Worm (Caenorhabditis elegans) whole organism, L1 larva: Measurements from ENCODE around the gene nhr-152.

ENCODE experiments used
- ama-1 ChIP-seq: fragments of 150-350 bp; optimal IDR thresholded peaks from 2 replicates; lab custom pipeline; 2014
- blmp-1 ChIP-seq: fragments of 150-350 bp; optimal IDR thresholded peaks from 2 replicates; lab custom pipeline; 2014; ENCODE audit warnings: missing biosample characterization, missing genetic modification characterization
- ceh-63 ChIP-seq: fragments of 200-800 bp; sonication (Bioruptor generic); optimal IDR thresholded peaks from 2 replicates; lab custom pipeline; 2018; ENCODE audit warnings: mild to moderate bottlenecking, missing genetic modification characterization, missing compliant biosample characterization
- ceh-8 ChIP-seq: fragments of 200-800 bp; sonication (Bioruptor generic); optimal IDR thresholded peaks from 2 replicates; lab custom pipeline; 2018; ENCODE audit warnings: mild to moderate bottlenecking, missing genetic modification characterization, moderate library complexity, missing compliant biosample characterization
- ceh-88 ChIP-seq: fragments of 200-800 bp; sonication (Bioruptor generic); IDR thresholded peaks from 2 replicates; pipeline ENCODE4 v1.3.6; 2022; ENCODE audit warnings: missing genetic modification characterization, missing compliant biosample characterization
- ces-1 ChIP-seq: fragments of 150-350 bp; optimal IDR thresholded peaks from 2 replicates; lab custom pipeline; 2014; ENCODE audit warnings: missing biosample characterization, missing genetic modification reagents, missing genetic modification characterization
- dsc-1 ChIP-seq: sonication (generic microtip); optimal IDR thresholded peaks from 2 replicates; lab custom pipeline; 2016; ENCODE audit warnings: mild to moderate bottlenecking, missing genetic modification characterization, missing compliant biosample characterization
- efl-1 ChIP-seq, 4 experiments: fragments of 150-350 bp; optimal IDR thresholded peaks in 3 of 4; peaks in 1 of 4; 1 replicate in 1 of 4; 2 replicates in 3 of 4; lab custom pipeline; 2014; ENCODE audit warnings: missing biosample characterization in 2 of 4, missing genetic modification characterization in 2 of 4, missing genetic modification reagents in 2 of 4
- elt-2 ChIP-seq: sonication (generic microtip); optimal IDR thresholded peaks from 2 replicates; lab custom pipeline; 2016; ENCODE audit warnings: missing genetic modification characterization, mild to moderate bottlenecking, inconsistent platforms, missing compliant biosample characterization, missing genetic modification reagents
- elt-3 ChIP-seq, 6 experiments: fragments of 150-350 bp in 1 of 6; sonication (generic microtip); optimal IDR thresholded peaks; 2 replicates each; lab custom pipeline; 2017 to 2018; ENCODE audit warnings: missing biosample characterization in 6 of 6, missing genetic modification characterization in 6 of 6, inconsistent platforms in 1 of 6
- fkh-10 ChIP-seq: sonication (generic microtip); optimal IDR thresholded peaks from 2 replicates; lab custom pipeline; 2017; ENCODE audit warnings: missing biosample characterization, missing genetic modification reagents, missing genetic modification characterization
- fkh-4 ChIP-seq: sonication (generic microtip); optimal IDR thresholded peaks from 2 replicates; lab custom pipeline; 2016; ENCODE audit warnings: missing compliant biosample characterization, missing genetic modification characterization, borderline replicate concordance
- fkh-8 ChIP-seq: sonication (generic microtip); optimal IDR thresholded peaks from 2 replicates; lab custom pipeline; 2016; ENCODE audit warnings: mild to moderate bottlenecking, missing genetic modification characterization, missing compliant biosample characterization
- fos-1 ChIP-seq: fragments of 150-350 bp; optimal IDR thresholded peaks from 2 replicates; lab custom pipeline; 2014; ENCODE audit warnings: missing biosample characterization, missing genetic modification characterization
- lir-3 ChIP-seq: sonication (generic microtip); optimal IDR thresholded peaks from 2 replicates; lab custom pipeline; 2016; ENCODE audit warnings: mild to moderate bottlenecking, missing genetic modification characterization, moderate library complexity, missing compliant biosample characterization; ENCODE audit not compliant: poor library complexity
- mab-9 ChIP-seq: fragments of 200-800 bp; sonication (Bioruptor generic); IDR thresholded peaks from 2 replicates; pipeline ENCODE4 v1.3.6; 2022; ENCODE audit warnings: missing genetic modification reagents, missing genetic modification characterization, missing compliant biosample characterization
- mdl-1 ChIP-seq, 2 experiments: fragments of 150-350 bp; optimal IDR thresholded peaks; 2 replicates each; lab custom pipeline; 2014 to 2017; ENCODE audit warnings: missing biosample characterization in 2 of 2, missing genetic modification characterization in 2 of 2, inconsistent platforms in 1 of 2
- mep-1 ChIP-seq: fragments of 150-350 bp; optimal IDR thresholded peaks from 2 replicates; lab custom pipeline; 2014; ENCODE audit warnings: missing biosample characterization, missing genetic modification characterization
- nhr-11 ChIP-seq: fragments of 150-350 bp; optimal IDR thresholded peaks from 2 replicates; lab custom pipeline; 2014; ENCODE audit warnings: missing biosample characterization, missing genetic modification characterization
- nhr-19 ChIP-seq: fragments of 200-800 bp; sonication (Bioruptor generic); conservative IDR thresholded peaks from 2 replicates; pipeline ENCODE4 v1.3.6; 2022; ENCODE audit warnings: missing genetic modification characterization, missing compliant biosample characterization
- nhr-20 ChIP-seq: sonication (generic microtip); optimal IDR thresholded peaks from 2 replicates; lab custom pipeline; 2016; ENCODE audit warnings: mild to moderate bottlenecking, missing genetic modification characterization, missing compliant biosample characterization
- nhr-47 ChIP-seq: sonication (generic microtip); optimal IDR thresholded peaks from 2 replicates; lab custom pipeline; 2016; ENCODE audit warnings: mild to moderate bottlenecking, missing genetic modification characterization, moderate library complexity, missing compliant biosample characterization
- nhr-71 ChIP-seq: sonication (generic microtip); optimal IDR thresholded peaks from 2 replicates; lab custom pipeline; 2016; ENCODE audit warnings: mild to moderate bottlenecking, missing genetic modification characterization, moderate library complexity, missing compliant biosample characterization
- nhr-84 ChIP-seq: sonication (generic microtip); optimal IDR thresholded peaks from 2 replicates; lab custom pipeline; 2017; ENCODE audit warnings: missing biosample characterization, missing genetic modification characterization
- nhr-85 ChIP-seq: sonication (generic microtip); peaks from one replicate; lab custom pipeline; 2016; ENCODE audit warnings: missing genetic modification characterization, inconsistent platforms, missing compliant biosample characterization
- nhr-90 ChIP-seq: sonication (generic microtip); optimal IDR thresholded peaks from 2 replicates; lab custom pipeline; 2016; ENCODE audit warnings: mild to moderate bottlenecking, missing genetic modification characterization, missing compliant biosample characterization; ENCODE audit not compliant: poor library complexity
- pax-3 ChIP-seq: fragments of 200-800 bp; sonication (Bioruptor generic); optimal IDR thresholded peaks from 2 replicates; lab custom pipeline; 2018; ENCODE audit warnings: mild to moderate bottlenecking, missing genetic modification characterization, moderate library complexity, missing compliant biosample characterization
- rnt-1 ChIP-seq: sonication (generic microtip); optimal IDR thresholded peaks from 2 replicates; lab custom pipeline; 2016; ENCODE audit warnings: mild to moderate bottlenecking, missing genetic modification characterization, moderate library complexity, missing compliant biosample characterization
- sup-37 ChIP-seq: fragments of 200-800 bp; sonication (Bioruptor generic); optimal IDR thresholded peaks from 2 replicates; lab custom pipeline; 2018; ENCODE audit warnings: mild to moderate bottlenecking, missing genetic modification characterization, missing compliant biosample characterization
- unc-62 ChIP-seq: fragments of 150-350 bp; optimal IDR thresholded peaks from 2 replicates; lab custom pipeline; 2014; ENCODE audit warnings: missing biosample characterization, missing genetic modification reagents, missing genetic modification characterization
- unc-86 ChIP-seq: sonication (generic microtip); optimal IDR thresholded peaks from 2 replicates; lab custom pipeline; 2016; ENCODE audit warnings: missing genetic modification characterization, missing compliant biosample characterization
- zag-1 ChIP-seq: fragments of 150-350 bp; optimal IDR thresholded peaks from 2 replicates; lab custom pipeline; 2014; ENCODE audit warnings: missing biosample characterization, missing genetic modification characterization

Gene nhr-152

DNA sequence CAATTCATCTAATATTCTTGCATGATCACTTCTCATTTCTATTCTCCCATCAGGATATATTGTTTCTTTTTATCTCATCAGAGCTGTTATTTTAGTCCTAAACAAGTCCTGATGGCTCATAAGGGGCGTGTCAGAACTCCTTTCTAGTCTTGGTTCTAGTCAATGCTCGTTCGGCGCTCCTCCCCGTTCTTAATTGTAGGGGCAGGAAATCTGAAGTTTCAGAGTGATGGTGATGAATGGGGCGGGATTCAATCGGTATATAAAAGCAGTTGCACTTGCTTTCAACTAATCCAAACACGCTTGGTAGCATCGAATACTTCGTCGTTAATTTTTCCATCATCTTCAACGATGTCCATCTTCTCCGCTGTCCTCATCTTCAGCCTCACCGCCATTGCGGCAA, 13.9 kb upstream of the nhr-152 start, which contains the start of gene C12D5.4:
Gene C12D5.4 (plus strand): TSS at position 301 of the 400 bp plus-strand sequence.
- TF ChIP-seq mep-1, result no peak
- no peak for TF ChIP-seq zag-1
- TF ChIP-seq sup-37 (GFP tag; lab: Kevin White, UChicago), result no peak
- no peak for TF ChIP-seq nhr-90 (tag; lab: Kevin White, UChicago)
- no peak for TF ChIP-seq dsc-1 (tag; lab: Kevin White, UChicago)
- TF ChIP-seq pax-3 (tag; lab: Kevin White, UChicago), result no peak
- no peak for TF ChIP-seq nhr-84 (tag; lab: Kevin White, UChicago)
- TF ChIP-seq nhr-19 (GFP tag; lab: Robert Waterston, UW), result no peak
- no peak for TF ChIP-seq elt-2 (tag; lab: Kevin White, UChicago)
- no peak for TF ChIP-seq nhr-11 (tag; lab: Kevin White, UChicago)
- no peak for TF ChIP-seq blmp-1 (tag; lab: Kevin White, UChicago)
- TF ChIP-seq nhr-85 (tag; lab: Kevin White, UChicago), result no peak

DNA sequence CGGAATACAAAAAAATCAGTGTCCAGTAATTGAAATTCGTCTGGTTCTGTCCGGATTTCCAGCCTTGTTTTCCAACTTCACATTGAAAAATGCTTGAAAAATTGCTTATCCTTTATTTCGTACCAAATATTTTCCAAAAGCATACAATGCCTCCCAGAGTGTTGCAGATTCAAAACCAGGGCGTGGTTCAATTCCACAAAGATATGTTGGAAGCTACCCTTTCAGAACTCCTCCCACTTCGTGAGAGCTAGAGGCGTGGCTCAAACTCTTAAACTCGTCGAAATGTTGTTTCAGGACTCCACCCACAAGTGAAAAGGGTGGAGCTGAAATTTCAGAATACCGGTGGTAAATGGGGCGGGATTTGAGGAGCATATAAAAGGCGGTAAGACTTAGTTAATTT, 10.2 kb upstream of the nhr-152 start, which contains the start of gene C12D5.3:
Gene C12D5.3 (plus strand): TSS at position 301 of the 400 bp plus-strand sequence.
- TF ChIP-seq ceh-8 (GFP tag; lab: Kevin White, UChicago), result no peak
- TF ChIP-seq ces-1, result no peak
- no peak for TF ChIP-seq fkh-10 (GFP tag; lab: Kevin White, UChicago)
- no peak for TF ChIP-seq ama-1 (lab: Kevin White, UChicago)
- TF ChIP-seq fos-1 (tag; lab: Kevin White, UChicago), result no peak
- TF ChIP-seq fkh-4 (tag; lab: Kevin White, UChicago), result no peak

DNA sequence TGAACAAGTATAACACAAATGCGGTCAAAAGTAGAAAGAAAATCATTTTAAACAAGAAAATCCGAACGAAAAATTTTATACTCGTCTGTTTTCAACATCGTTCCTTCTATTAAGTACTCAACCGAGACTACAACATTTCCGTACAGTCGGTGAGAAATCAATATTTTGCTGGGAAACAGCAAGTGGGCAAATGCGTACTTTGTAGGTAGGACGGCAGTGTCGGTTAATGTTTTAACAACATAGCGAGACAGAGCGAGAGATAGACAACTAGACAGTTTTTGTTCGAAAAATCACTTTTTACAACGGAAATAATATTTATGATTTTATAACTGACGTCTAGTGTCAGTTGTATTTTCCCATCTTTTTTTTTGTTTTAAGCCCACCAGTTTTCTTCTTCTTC, 4.8 kb upstream of the nhr-152 start, which contains the start of gene cyp-33A1:
Gene cyp-33A1 (minus strand): TSS at position 72 of the 400 bp plus-strand sequence.
- TF ChIP-seq ceh-63 (GFP tag; lab: Kevin White, UChicago), result no peak
- TF ChIP-seq blmp-1 (tag; lab: Kevin White, UChicago), result peak; percentile 50
- no peak for TF ChIP-seq unc-86 (tag; lab: Kevin White, UChicago)
- peak; percentile 8 for TF ChIP-seq elt-2 (tag; lab: Kevin White, UChicago)
- TF ChIP-seq elt-3 (tag; optimal IDR thresholded peaks at IDR 0.05; lab: Kevin White, UChicago), result peak in 1 of 6 experiments; percentile 64
- peak in 1 of 2 experiments; percentile 16 for TF ChIP-seq mdl-1 (tag; optimal IDR thresholded peaks at IDR 0.05; lab: Kevin White, UChicago)
- TF ChIP-seq ceh-88 (GFP tag; lab: Robert Waterston, UW), result no peak
- no peak for TF ChIP-seq efl-1 (optimal IDR thresholded peaks at IDR 0.05; lab: Kevin White, UChicago)
- TF ChIP-seq efl-1 (GFP tag; optimal IDR thresholded peaks at IDR 0.05 in 1 of 2; lab: Kevin White, UChicago), result no peak
- peak; percentile 20 for TF ChIP-seq nhr-90 (tag; lab: Kevin White, UChicago)
- peak; percentile 38 for TF ChIP-seq nhr-71 (tag; lab: Kevin White, UChicago)
- TF ChIP-seq fkh-8, result no peak
- TF ChIP-seq lir-3 (tag; lab: Kevin White, UChicago), result no peak
- peak; percentile 81 for TF ChIP-seq nhr-85 (tag; lab: Kevin White, UChicago)
- peak; percentile 16; the same call in 1 of the 2 replicates for TF ChIP-seq nhr-19 (GFP tag; lab: Robert Waterston, UW)
- TF ChIP-seq rnt-1 (tag; lab: Kevin White, UChicago), result no peak
- peak; percentile 75 for TF ChIP-seq nhr-20
- no peak for TF ChIP-seq mab-9 (GFP tag; lab: Robert Waterston, UW)

DNA sequence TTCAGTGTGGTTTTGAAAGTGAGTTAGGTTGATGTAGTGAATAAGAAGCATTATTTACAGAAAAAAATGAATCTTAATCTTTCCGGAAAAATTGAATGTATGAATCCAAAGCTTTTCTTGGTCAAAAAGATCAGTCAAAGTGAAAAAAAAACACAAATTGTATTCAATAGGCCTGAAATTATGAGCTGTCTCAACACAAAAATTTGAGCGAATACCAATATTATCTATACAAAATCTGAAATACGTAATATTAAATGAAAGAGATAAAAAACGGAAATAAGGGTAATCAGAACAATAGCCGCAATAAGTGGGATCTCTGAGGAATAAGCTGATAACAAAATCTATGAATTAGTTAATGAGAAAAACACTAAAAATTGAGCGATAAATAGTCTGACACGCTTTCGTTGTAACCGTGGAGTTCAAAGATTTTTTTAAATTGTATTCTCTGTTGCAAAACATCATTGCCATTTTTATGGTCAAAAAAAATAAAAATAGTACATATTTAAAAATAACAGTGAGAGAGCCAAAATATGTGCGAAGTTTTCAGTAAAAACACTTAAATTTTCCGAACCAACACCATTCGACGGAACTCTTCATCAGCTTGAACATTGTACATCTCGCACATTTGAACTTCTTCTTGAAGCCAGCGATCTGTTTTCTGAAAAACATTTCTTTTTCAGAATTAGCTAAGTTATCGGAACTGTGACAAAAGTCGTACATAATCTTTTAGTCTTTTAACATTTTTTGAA, 2.1 kb upstream of the nhr-152 start, which contains the start of gene sre-11:
Gene sre-11 (minus strand): TSS at position 51 of the 749 bp plus-strand sequence.
- TF ChIP-seq nhr-11 (tag; lab: Kevin White, UChicago) (no peak), mab-9 (GFP tag; lab: Robert Waterston, UW) (no peak), elt-3 (tag; optimal IDR thresholded peaks at IDR 0.05; lab: Kevin White, UChicago) (no peak), nhr-47 (no peak), nhr-19 (GFP tag; lab: Robert Waterston, UW) (no peak), ceh-63 (GFP tag; lab: Kevin White, UChicago) (no peak), efl-1 (optimal IDR thresholded peaks at IDR 0.05; lab: Kevin White, UChicago) (no peak), efl-1 (GFP tag; optimal IDR thresholded peaks at IDR 0.05 in 1 of 2; lab: Kevin White, UChicago) (peak in 1 of 2 experiments; percentile 84), dsc-1 (tag; lab: Kevin White, UChicago) (no peak), unc-62 (GFP tag; lab: Kevin White, UChicago) (no peak)
